Fruit fly (Drosophila melanogaster) whole organism, wandering third instar larva: ENCODE data around the gene CG31323.

ENCODE experiments used
- CG32264 ChIP-seq: fragments of 200-800 bp; sonication (Bioruptor generic); optimal IDR thresholded peaks from 2 replicates; lab custom pipeline; 2016; ENCODE audit warnings: missing biosample characterization, missing genetic modification characterization
- CG9705 ChIP-seq: fragments of 200-800 bp; sonication (Bioruptor generic); optimal IDR thresholded peaks from 2 replicates; lab custom pipeline; 2018; ENCODE audit warnings: missing biosample characterization, mild to moderate bottlenecking, missing genetic modification characterization
- CrebA ChIP-seq: fragments of 200-800 bp; sonication (Bioruptor generic); optimal IDR thresholded peaks from 2 replicates; lab custom pipeline; 2016; ENCODE audit warnings: missing biosample characterization, mild to moderate bottlenecking, missing genetic modification characterization, borderline replicate concordance
- Jra ChIP-seq: sonication (Bioruptor generic); optimal IDR thresholded peaks from 2 replicates; lab custom pipeline; 2016; ENCODE audit warnings: missing biosample characterization, missing genetic modification characterization
- Myc ChIP-seq: fragments of >200 bp; optimal IDR thresholded peaks from 2 replicates; lab custom pipeline; 2017
- brk ChIP-seq: fragments of 200-800 bp; sonication (Bioruptor generic); optimal IDR thresholded peaks from 2 replicates; lab custom pipeline; 2016; ENCODE audit warnings: missing biosample characterization, mild to moderate bottlenecking, missing genetic modification characterization
- dsf ChIP-seq: sonication (Bioruptor generic); optimal IDR thresholded peaks from 2 replicates; lab custom pipeline; 2016; ENCODE audit warnings: missing biosample characterization, missing genetic modification characterization, borderline replicate concordance
- fru ChIP-seq: fragments of 200-800 bp; sonication (Bioruptor generic); optimal IDR thresholded peaks from 3 replicates; lab custom pipeline; 2016; ENCODE audit warnings: missing biosample characterization, mild to moderate bottlenecking, missing genetic modification characterization
- psq ChIP-seq: fragments of 200-800 bp; sonication (Bioruptor generic); optimal IDR thresholded peaks from 3 replicates; lab custom pipeline; 2017; ENCODE audit warnings: missing biosample characterization, mild to moderate bottlenecking, missing genetic modification characterization, moderate library complexity
- rgr ChIP-seq: fragments of 200-800 bp; sonication (Bioruptor generic); optimal IDR thresholded peaks from 3 replicates; lab custom pipeline; 2016; ENCODE audit warnings: missing biosample characterization, mild to moderate bottlenecking, missing genetic modification characterization
- tai ChIP-seq: sonication (Bioruptor generic); optimal IDR thresholded peaks from 2 replicates; lab custom pipeline; 2016; ENCODE audit warnings: missing biosample characterization, missing genetic modification characterization

- TF ChIP-seq rgr (GFP tag; lab: Kevin White, UChicago): no peak
- TF ChIP-seq tai: no peak
- no peak for TF ChIP-seq Myc (lab: Kevin White, UChicago)
- no peak for TF ChIP-seq psq (GFP tag; lab: Kevin White, UChicago)
- no peak for TF ChIP-seq CG9705 (GFP tag; lab: Kevin White, UChicago)
- no peak for TF ChIP-seq CG32264 (GFP tag; lab: Kevin White, UChicago)
- no peak for TF ChIP-seq fru (GFP tag; lab: Kevin White, UChicago)
- TF ChIP-seq brk (GFP tag; lab: Kevin White, UChicago): no peak
- no peak for TF ChIP-seq Jra (GFP tag; lab: Kevin White, UChicago)
- TF ChIP-seq CrebA (GFP tag; lab: Kevin White, UChicago): no peak
- TF ChIP-seq dsf (GFP tag; lab: Kevin White, UChicago): no peak
These were observed at the start of gene CG31323 for dm6 chr3R:26170644-26171043.
